Worm (Caenorhabditis elegans): Measurements from ENCODE around the gene C17B7.14.

Gene C17B7.14

ce11 chrV:3297764-3298163 is 22.6 kb downstream of the C17B7.14 start, which contains the start of gene srx-122:
Gene srx-122 (minus strand): TSS chrV:3297864.
- TF ChIP-seq nhr-237 (tag; optimal IDR thresholded peaks at IDR 0.05) (no peak), ama-1 (optimal IDR thresholded peaks at IDR 0.05) (no peak), sma-9 (GFP tag; optimal IDR thresholded peaks at IDR 0.05) (no peak), sma-9 (tag; optimal IDR thresholded peaks at IDR 0.05) (no peak), ZK546.5 (tag; optimal IDR thresholded peaks at IDR 0.05) (no peak), nhr-23 (tag; optimal IDR thresholded peaks at IDR 0.05) (no peak), sma-3 (GFP tag; optimal IDR thresholded peaks at IDR 0.05) (no peak), egl-27 (tag; optimal IDR thresholded peaks at IDR 0.05) (no peak), crh-2 (tag; optimal IDR thresholded peaks at IDR 0.05) (no peak), blmp-1 (tag; optimal IDR thresholded peaks at IDR 0.05; ENCODE audit: insufficient read depth) (no peak), skn-1 (tag; optimal IDR thresholded peaks at IDR 0.05) (no peak)

DNA sequence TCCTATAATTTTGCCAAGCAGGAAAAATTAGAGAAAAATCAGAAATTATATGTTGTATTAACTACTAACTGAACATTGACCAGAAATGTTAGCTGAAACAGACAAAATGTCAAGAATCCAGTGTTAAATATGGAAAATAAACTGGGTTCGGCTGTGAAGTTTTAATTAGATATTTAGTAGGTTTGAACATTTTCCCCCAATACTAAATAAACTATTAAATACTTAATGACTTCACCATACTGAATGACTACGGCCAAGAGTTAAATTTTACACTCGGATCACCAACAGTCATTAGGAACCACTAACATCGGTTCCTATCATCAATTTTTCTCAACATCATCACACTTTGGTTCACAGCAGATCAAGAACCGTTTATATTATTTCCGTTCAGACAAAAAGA is 25.0 kb downstream of the C17B7.14 start:
- no peak for TF ChIP-seq peb-1 (tag; optimal IDR thresholded peaks at IDR 0.05)
- no peak for TF ChIP-seq nhr-12 (tag; optimal IDR thresholded peaks at IDR 0.05)
- no peak for TF ChIP-seq sem-4 (tag; optimal IDR thresholded peaks at IDR 0.05)
- TF ChIP-seq ztf-1 (GFP tag; conservative IDR thresholded peaks at IDR 0.05) = no peak
- no peak for TF ChIP-seq F13H6.1 (tag; optimal IDR thresholded peaks at IDR 0.05)
- TF ChIP-seq unc-55 (GFP tag; optimal IDR thresholded peaks at IDR 0.05) = no peak
- no peak for TF ChIP-seq elt-3 (tag; optimal IDR thresholded peaks at IDR 0.05)
- TF ChIP-seq ztf-11 (tag; optimal IDR thresholded peaks at IDR 0.05) = no peak
- TF ChIP-seq lin-11 (tag; optimal IDR thresholded peaks at IDR 0.05) = no peak
- no peak for TF ChIP-seq fos-1 (tag; optimal IDR thresholded peaks at IDR 0.05)
- TF ChIP-seq nhr-6 (tag; optimal IDR thresholded peaks at IDR 0.05) = no peak
- no peak for TF ChIP-seq zag-1 (tag; optimal IDR thresholded peaks at IDR 0.05)
- no peak for TF ChIP-seq nhr-10 (tag; optimal IDR thresholded peaks at IDR 0.05)
- no peak for TF ChIP-seq skn-1 (tag; optimal IDR thresholded peaks at IDR 0.05)
- TF ChIP-seq Y55F3AM.14 (GFP tag; optimal IDR thresholded peaks at IDR 0.05) = no peak
- TF ChIP-seq ceh-82 (tag; optimal IDR thresholded peaks at IDR 0.05) = no peak
- TF ChIP-seq dmd-4 (tag; optimal IDR thresholded peaks at IDR 0.05) = no peak

DNA sequence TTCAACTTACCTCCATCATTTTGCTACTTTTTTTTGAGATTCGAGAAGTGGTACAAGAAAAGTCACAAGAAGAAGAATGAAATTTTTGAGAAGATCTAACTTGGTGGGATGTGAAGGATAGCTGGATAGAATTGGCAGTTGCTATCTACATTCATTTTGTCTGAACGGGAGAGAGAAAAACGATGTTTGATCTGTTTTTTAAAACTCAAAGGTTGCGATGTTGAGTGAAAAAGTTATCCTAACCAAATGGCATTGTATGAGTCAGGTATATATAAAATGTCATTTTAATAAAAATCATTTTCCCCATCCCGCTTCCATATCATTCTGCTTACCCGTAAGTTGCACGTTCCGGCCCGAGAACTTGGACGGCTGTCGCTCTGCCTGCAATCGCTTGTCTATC is 31.1 kb downstream of the C17B7.14 start, which contains the start of gene F35F10.6:
Gene F35F10.6 (minus strand): TSS at position 101 of the 400 bp plus-strand sequence.
- TF ChIP-seq skn-1 (tag; optimal IDR thresholded peaks at IDR 0.05) = no peak
- TF ChIP-seq sma-9 (GFP tag; optimal IDR thresholded peaks at IDR 0.05) = no peak
- TF ChIP-seq sma-9 (tag; optimal IDR thresholded peaks at IDR 0.05) = no peak
- TF ChIP-seq alr-1 (tag; optimal IDR thresholded peaks at IDR 0.05) = no peak
- no peak for TF ChIP-seq unc-62 (GFP tag; optimal IDR thresholded peaks at IDR 0.05)
- no peak for TF ChIP-seq lin-11 (tag; optimal IDR thresholded peaks at IDR 0.05)
- TF ChIP-seq mdl-1 (tag; optimal IDR thresholded peaks at IDR 0.05) = no peak

DNA sequence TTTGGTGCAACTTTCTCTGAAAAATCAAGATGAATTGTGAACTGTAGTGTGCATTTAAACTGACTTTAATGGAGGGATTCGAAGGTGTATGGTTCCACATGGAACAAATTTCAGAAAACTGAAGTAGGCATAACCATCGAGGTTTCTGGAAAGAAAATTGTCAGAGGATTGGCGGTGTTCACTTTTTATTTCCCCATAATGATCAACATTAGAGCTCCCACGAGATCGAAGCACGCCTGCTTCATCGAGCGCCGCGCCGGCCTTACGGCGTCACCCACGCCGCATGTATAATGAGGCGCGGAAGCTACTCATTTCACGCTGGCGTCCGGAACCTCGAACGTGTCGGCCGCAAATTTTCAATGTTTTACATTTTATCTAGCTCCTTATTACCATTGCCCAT is 32.2 kb downstream of the C17B7.14 start:
- no peak for TF ChIP-seq ceh-82 (tag; optimal IDR thresholded peaks at IDR 0.05)
- TF ChIP-seq mab-5 (tag; optimal IDR thresholded peaks at IDR 0.05) = no peak
- no peak for TF ChIP-seq unc-62 (GFP tag; optimal IDR thresholded peaks at IDR 0.05)
- TF ChIP-seq ztf-4 (tag; optimal IDR thresholded peaks at IDR 0.05) = no peak
- TF ChIP-seq peb-1 (tag; optimal IDR thresholded peaks at IDR 0.05) = no peak
- TF ChIP-seq elt-1 (tag; optimal IDR thresholded peaks at IDR 0.05) = no peak

- TF ChIP-seq ceh-82 (tag; optimal IDR thresholded peaks at IDR 0.05) (no peak), R02D3.7 (tag; optimal IDR thresholded peaks at IDR 0.05) (no peak), C34F6.9 (tag; optimal IDR thresholded peaks at IDR 0.05) (no peak), nhr-10 (tag; optimal IDR thresholded peaks at IDR 0.05) (no peak), Y55F3AM.14 (GFP tag; optimal IDR thresholded peaks at IDR 0.05) (no peak)
These were observed 33.0 kb downstream of the C17B7.14 start, which contains the start of gene F35F10.7 for ce11 chrV:3287330-3287729. Gene F35F10.7 (minus strand): TSS chrV:3287430.

- TF ChIP-seq mbf-1 (tag; optimal IDR thresholded peaks at IDR 0.05) (no peak), lin-11 (tag; optimal IDR thresholded peaks at IDR 0.05) (no peak), skn-1 (tag; optimal IDR thresholded peaks at IDR 0.05) (no peak), R02D3.7 (tag; optimal IDR thresholded peaks at IDR 0.05) (no peak), C34F6.9 (tag; optimal IDR thresholded peaks at IDR 0.05) (no peak), nhr-23 (tag; optimal IDR thresholded peaks at IDR 0.05) (no peak), unc-39 (tag; optimal IDR thresholded peaks at IDR 0.05) (no peak), snpc-4 (tag; optimal IDR thresholded peaks at IDR 0.05) (no peak), unc-62 (GFP tag; optimal IDR thresholded peaks at IDR 0.05) (no peak), nhr-237 (tag; optimal IDR thresholded peaks at IDR 0.05) (no peak), zag-1 (tag; optimal IDR thresholded peaks at IDR 0.05) (no peak), peb-1 (tag; optimal IDR thresholded peaks at IDR 0.05) (no peak), ztf-4 (tag; optimal IDR thresholded peaks at IDR 0.05) (no peak), elt-1 (tag; optimal IDR thresholded peaks at IDR 0.05) (no peak), nhr-77 (tag; optimal IDR thresholded peaks at IDR 0.05) (no peak), blmp-1 (tag; optimal IDR thresholded peaks at IDR 0.05; ENCODE audit: insufficient read depth) (no peak), mdl-1 (tag; optimal IDR thresholded peaks at IDR 0.05) (no peak), nhr-11 (tag; optimal IDR thresholded peaks at IDR 0.05) (no peak), nhr-12 (tag; optimal IDR thresholded peaks at IDR 0.05) (no peak), nhr-25 (tag; optimal IDR thresholded peaks at IDR 0.05) (no peak)
These were observed 35.7 kb downstream of the C17B7.14 start, which contains the start of gene F35F10.5 for ce11 chrV:3284629-3285028. Gene F35F10.5 (plus strand): TSS chrV:3284929.
